Worm (Caenorhabditis elegans): ENCODE data around the gene C53A5.2.

Gene C53A5.2

DNA sequence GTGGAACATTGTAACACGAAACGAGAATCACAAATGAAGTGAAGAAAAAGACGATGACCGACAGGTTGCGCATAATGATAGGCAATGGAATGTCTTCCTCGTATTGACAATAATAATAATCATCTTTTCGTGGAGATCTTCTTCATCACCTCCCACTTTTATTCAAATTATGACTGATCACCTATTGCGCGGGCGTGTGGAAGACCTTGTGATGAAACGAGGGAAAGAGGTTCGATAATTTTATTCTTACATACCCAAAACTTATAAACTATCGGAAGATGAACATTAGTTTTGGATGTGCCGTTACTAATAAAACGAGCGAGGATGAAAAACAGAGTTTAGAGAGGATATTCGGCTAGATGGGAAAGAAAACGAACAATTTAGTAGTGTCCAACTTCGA lies at the start of gene C53A5.2:
Gene C53A5.2 (minus strand): TSS at position 101 of the 400 bp plus-strand sequence.
- TF ChIP-seq ref-1 (GFP tag; conservative IDR thresholded peaks at IDR 0.05) = no peak
- no peak for TF ChIP-seq klf-2 (GFP tag; conservative IDR thresholded peaks at IDR 0.05)
- no peak for TF ChIP-seq cog-1 (tag; optimal IDR thresholded peaks at IDR 0.05)
- no peak for TF ChIP-seq tab-1 (GFP tag; IDR thresholded peaks at IDR 0.05)
- no peak for TF ChIP-seq ztf-29 (GFP tag; IDR thresholded peaks at IDR 0.05)
- TF ChIP-seq ztf-23 (GFP tag; IDR thresholded peaks at IDR 0.05) = no peak

DNA sequence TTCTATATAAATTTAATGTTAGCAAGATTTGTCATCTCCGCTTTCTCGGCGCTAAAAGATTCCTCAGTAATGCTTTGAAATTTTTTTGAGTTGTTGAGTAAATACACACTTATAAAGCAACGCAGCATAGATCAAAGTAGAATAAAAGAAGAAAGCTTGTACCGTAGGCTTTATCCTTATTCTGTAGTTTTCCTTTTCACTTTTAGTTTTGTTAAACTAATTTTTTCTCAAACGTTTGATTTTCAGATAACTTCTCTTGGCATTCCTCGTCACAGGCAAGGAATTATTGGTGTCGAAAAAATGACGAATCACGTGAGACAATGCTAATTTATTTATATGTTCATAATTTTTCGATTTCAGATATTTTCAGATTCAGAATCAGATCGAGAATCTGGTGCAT lies 39.6 kb upstream of the C53A5.2 start, which contains the start of gene C53A5.11:
Gene C53A5.11 (plus strand): TSS at position 301 of the 400 bp plus-strand sequence.
- TF ChIP-seq flt-1 (GFP tag; IDR thresholded peaks at IDR 0.05) (no peak), tab-1 (GFP tag; IDR thresholded peaks at IDR 0.05) (no peak), ref-1 (GFP tag; conservative IDR thresholded peaks at IDR 0.05) (no peak), med-1 (GFP tag; optimal IDR thresholded peaks at IDR 0.05; ENCODE audit: insufficient read depth) (no peak), klf-2 (GFP tag; conservative IDR thresholded peaks at IDR 0.05) (no peak), T22C8.4 (GFP tag; IDR thresholded peaks at IDR 0.05) (no peak), cog-1 (tag; optimal IDR thresholded peaks at IDR 0.05) (no peak), ztf-23 (GFP tag; IDR thresholded peaks at IDR 0.05) (no peak), ztf-29 (GFP tag; IDR thresholded peaks at IDR 0.05) (no peak)

DNA sequence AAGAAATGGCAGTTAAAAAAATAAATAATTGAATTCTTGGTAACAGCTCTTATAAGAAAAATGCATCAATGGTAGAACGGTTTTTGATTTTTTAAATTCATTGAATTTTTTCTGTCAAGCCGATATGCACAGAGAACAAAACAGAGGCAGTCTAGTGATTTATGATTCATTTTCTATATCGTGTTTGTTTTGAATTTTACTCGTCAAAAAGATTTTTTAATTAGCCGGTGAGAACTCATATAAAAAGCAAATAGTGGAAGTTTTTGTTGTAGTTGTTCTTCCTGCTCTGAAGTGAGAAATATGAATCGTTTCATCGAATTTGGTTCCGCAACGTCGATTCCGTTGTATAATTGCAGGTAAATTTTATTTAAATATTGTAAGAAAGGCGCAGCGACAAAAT lies 36.3 kb upstream of the C53A5.2 start, which contains the start of gene srt-32:
Gene srt-32 (plus strand): TSS at position 301 of the 400 bp plus-strand sequence.
- TF ChIP-seq T22C8.4 (GFP tag; IDR thresholded peaks at IDR 0.05) (no peak), flt-1 (GFP tag; IDR thresholded peaks at IDR 0.05) (no peak), ztf-29 (GFP tag; IDR thresholded peaks at IDR 0.05) (no peak), cog-1 (tag; optimal IDR thresholded peaks at IDR 0.05) (no peak), klf-2 (GFP tag; conservative IDR thresholded peaks at IDR 0.05) (no peak), ref-1 (GFP tag; conservative IDR thresholded peaks at IDR 0.05) (no peak), tab-1 (GFP tag; IDR thresholded peaks at IDR 0.05) (no peak), ztf-23 (GFP tag; IDR thresholded peaks at IDR 0.05) (no peak), med-1 (GFP tag; optimal IDR thresholded peaks at IDR 0.05; ENCODE audit: insufficient read depth) (no peak)

DNA sequence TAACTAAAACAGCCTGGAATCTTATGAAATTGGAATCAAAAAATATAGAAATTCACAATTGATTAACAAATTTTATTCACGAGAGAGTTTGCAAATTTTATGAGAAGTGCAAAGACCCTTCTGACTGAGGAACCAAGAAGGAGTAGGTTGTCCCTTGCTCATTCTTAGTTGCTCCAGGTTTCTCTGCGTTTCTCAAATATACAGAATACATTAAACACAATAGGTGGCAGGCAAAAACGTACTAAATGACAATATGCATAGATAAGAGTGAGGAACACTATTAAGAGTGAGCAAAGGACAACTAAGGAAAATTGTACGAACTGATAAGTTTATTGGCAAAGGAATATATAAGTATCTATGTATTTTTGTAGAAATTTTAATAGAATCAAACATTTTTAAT lies 35.8 kb upstream of the C53A5.2 start, which contains the start of gene C53A5.9:
Gene C53A5.9 (minus strand): TSS at position 101 of the 400 bp plus-strand sequence.
- TF ChIP-seq cog-1 (tag; optimal IDR thresholded peaks at IDR 0.05) = no peak
- no peak for TF ChIP-seq med-1 (GFP tag; optimal IDR thresholded peaks at IDR 0.05; ENCODE audit: insufficient read depth)
- TF ChIP-seq klf-2 (GFP tag; conservative IDR thresholded peaks at IDR 0.05) = no peak
- no peak for TF ChIP-seq tab-1 (GFP tag; IDR thresholded peaks at IDR 0.05)
- no peak for TF ChIP-seq ztf-23 (GFP tag; IDR thresholded peaks at IDR 0.05)
- no peak for TF ChIP-seq T22C8.4 (GFP tag; IDR thresholded peaks at IDR 0.05)
- no peak for TF ChIP-seq ref-1 (GFP tag; conservative IDR thresholded peaks at IDR 0.05)
- no peak for TF ChIP-seq ztf-29 (GFP tag; IDR thresholded peaks at IDR 0.05)
- no peak for TF ChIP-seq flt-1 (GFP tag; IDR thresholded peaks at IDR 0.05)

DNA sequence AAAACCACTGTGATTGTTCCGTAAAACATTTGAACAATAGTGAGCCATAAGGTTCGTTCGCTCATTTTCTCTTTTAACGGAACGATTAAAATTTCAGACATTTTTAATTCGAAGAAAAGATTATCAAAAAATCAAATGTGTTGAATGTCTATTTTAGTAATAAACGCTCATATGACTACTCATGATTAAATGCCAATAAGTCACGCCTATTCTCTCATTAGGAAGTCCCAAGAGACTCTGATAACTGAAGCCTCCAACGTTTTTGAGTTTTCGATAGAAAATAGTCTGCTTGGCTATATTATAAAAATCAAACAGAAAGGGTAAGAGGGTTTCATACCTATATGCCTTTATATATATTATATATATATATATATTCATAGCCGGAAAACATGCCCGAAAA lies 33.2 kb upstream of the C53A5.2 start, which contains the start of gene srg-47:
Gene srg-47 (minus strand): TSS at position 101 of the 400 bp plus-strand sequence.
- TF ChIP-seq flt-1 (GFP tag; IDR thresholded peaks at IDR 0.05) = no peak
- TF ChIP-seq med-1 (GFP tag; optimal IDR thresholded peaks at IDR 0.05; ENCODE audit: insufficient read depth) = no peak
- no peak for TF ChIP-seq cog-1 (tag; optimal IDR thresholded peaks at IDR 0.05)
- no peak for TF ChIP-seq ref-1 (GFP tag; conservative IDR thresholded peaks at IDR 0.05)
- TF ChIP-seq ztf-29 (GFP tag; IDR thresholded peaks at IDR 0.05) = no peak
- no peak for TF ChIP-seq ztf-23 (GFP tag; IDR thresholded peaks at IDR 0.05)
- no peak for TF ChIP-seq T22C8.4 (GFP tag; IDR thresholded peaks at IDR 0.05)
- TF ChIP-seq klf-2 (GFP tag; conservative IDR thresholded peaks at IDR 0.05) = no peak
- TF ChIP-seq tab-1 (GFP tag; IDR thresholded peaks at IDR 0.05) = no peak

DNA sequence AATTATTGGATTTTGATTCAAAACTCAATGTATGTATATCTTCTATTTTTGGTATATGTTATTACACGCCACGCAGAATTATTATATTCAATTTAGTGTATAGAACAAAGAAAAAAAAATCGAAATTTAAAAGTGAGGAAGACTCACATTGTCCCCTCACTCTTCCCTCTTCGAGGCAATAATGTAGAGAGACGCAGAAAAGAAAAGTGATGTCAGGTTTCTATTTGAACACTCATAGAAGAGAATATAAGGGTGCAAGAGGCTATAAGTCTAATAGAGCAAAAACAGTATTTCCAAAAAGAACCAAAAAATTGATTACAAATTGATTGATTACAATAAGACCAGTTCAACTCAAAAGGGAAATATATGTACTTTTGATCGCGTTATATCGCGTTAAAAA lies 25.5 kb upstream of the C53A5.2 start:
- TF ChIP-seq med-1 (GFP tag; optimal IDR thresholded peaks at IDR 0.05; ENCODE audit: insufficient read depth) = no peak
- TF ChIP-seq ztf-23 (GFP tag; IDR thresholded peaks at IDR 0.05) = no peak

DNA sequence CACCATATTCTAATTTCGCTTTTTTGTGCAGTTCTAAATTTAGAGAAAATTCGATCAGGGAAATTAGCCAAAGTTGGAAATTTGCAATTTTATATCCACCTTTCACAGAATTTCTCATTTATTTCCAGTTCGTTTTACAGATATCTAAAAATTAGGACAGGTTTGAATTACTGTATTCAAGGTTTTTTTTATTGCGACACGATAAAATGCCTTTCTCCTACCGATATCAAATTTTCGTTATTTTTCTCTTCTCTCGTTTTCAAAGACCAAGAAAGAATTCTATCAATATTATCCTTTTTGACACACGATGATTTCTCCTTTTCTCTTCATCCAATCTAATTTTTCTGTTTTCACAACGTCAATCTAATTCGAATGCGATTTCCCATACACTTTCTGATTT lies 23.6 kb upstream of the C53A5.2 start, which contains the start of gene C53A5.13:
Gene C53A5.13 (plus strand): TSS at position 301 of the 400 bp plus-strand sequence.
- TF ChIP-seq T22C8.4 (GFP tag; IDR thresholded peaks at IDR 0.05) = no peak
- no peak for TF ChIP-seq ztf-23 (GFP tag; IDR thresholded peaks at IDR 0.05)
- no peak for TF ChIP-seq flt-1 (GFP tag; IDR thresholded peaks at IDR 0.05)
- TF ChIP-seq klf-2 (GFP tag; conservative IDR thresholded peaks at IDR 0.05) = no peak
- TF ChIP-seq cog-1 (tag; optimal IDR thresholded peaks at IDR 0.05) = no peak
- TF ChIP-seq ref-1 (GFP tag; conservative IDR thresholded peaks at IDR 0.05) = no peak
- no peak for TF ChIP-seq tab-1 (GFP tag; IDR thresholded peaks at IDR 0.05)
- no peak for TF ChIP-seq med-1 (GFP tag; optimal IDR thresholded peaks at IDR 0.05; ENCODE audit: insufficient read depth)
- no peak for TF ChIP-seq ztf-29 (GFP tag; IDR thresholded peaks at IDR 0.05)

DNA sequence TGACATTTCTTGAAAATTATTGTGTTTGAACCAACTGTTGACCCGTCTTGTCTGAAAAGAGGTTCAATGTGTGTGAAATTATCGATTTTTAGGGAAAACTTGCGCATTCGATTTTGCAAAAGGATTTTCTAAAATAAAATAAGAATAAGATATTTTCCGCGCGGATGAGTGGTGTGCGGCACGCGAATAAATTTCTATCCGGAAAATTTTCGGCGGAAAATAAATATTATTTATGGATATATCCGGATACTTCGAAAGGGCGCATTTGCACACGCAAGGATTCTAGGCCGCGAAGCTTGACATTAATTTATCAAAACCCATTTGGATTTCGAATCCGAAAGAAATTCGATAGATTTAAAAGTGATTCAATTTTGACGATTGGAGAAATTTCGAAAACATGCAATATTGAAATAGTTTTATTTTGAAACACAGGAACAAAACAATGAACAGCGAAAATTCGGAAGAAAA lies 22.8 kb upstream of the C53A5.2 start, which contains the start of gene rike-1:
Gene rike-1 (minus strand): TSS at position 51 of the 468 bp plus-strand sequence.
- peak; percentile 3 for TF ChIP-seq cog-1 (tag; optimal IDR thresholded peaks at IDR 0.05)
- TF ChIP-seq T22C8.4 (GFP tag; IDR thresholded peaks at IDR 0.05) = no peak
- no peak for TF ChIP-seq klf-2 (GFP tag; conservative IDR thresholded peaks at IDR 0.05)

DNA sequence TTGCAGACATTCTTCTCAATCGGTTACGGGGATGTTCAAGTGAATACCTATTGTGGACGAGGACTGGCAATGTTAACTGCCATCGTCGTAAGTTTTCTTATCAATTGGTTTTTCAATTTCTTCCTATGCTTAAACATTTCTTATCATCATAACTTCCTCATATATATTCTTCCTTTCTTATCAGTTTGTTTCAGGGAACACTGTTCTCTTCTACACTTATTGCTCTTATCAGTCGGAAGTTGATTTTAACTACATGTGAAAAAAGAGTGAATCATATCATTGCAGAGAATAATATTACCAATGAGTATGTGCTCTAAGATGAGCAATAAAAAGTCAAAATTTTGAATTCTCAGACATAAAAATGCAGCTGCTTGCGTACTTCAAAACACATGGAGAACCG lies 19.1 kb upstream of the C53A5.2 start:
- TF ChIP-seq ztf-23 (GFP tag; IDR thresholded peaks at IDR 0.05) (no peak), ref-1 (GFP tag; conservative IDR thresholded peaks at IDR 0.05) (no peak), T22C8.4 (GFP tag; IDR thresholded peaks at IDR 0.05) (no peak), flt-1 (GFP tag; IDR thresholded peaks at IDR 0.05) (no peak)

DNA sequence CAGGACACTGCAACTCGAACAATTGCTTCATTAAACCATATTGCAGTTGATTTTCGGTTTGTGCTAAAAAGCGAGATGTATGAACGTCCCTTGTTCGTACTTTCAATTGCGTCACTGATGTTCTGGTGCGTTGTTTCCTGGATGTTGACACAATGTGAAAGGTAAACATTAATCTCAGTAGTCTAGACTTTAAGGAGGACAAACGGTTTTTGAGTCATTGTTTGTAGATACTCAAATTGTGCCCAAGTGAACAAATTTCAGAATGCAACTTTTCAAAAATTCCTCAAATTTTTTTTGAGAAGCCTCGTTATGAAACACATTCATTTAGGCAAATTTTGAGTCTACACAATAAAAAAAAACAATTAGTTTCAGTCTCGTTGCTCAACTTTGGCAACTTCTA lies 17.9 kb upstream of the C53A5.2 start:
- TF ChIP-seq med-1 (GFP tag; optimal IDR thresholded peaks at IDR 0.05; ENCODE audit: insufficient read depth) = no peak
- TF ChIP-seq klf-2 (GFP tag; conservative IDR thresholded peaks at IDR 0.05) = no peak
- no peak for TF ChIP-seq ztf-29 (GFP tag; IDR thresholded peaks at IDR 0.05)
- TF ChIP-seq ref-1 (GFP tag; conservative IDR thresholded peaks at IDR 0.05) = no peak
- TF ChIP-seq flt-1 (GFP tag; IDR thresholded peaks at IDR 0.05) = no peak
- no peak for TF ChIP-seq tab-1 (GFP tag; IDR thresholded peaks at IDR 0.05)

All from whole organism, midembryonic.